Worm (Caenorhabditis elegans) whole organism, early embryonic: ENCODE measurements around the gene lep-2.
A peak's percentile ranks its signal among the peaks of the same experiment; 100 is the strongest.

Source experiments
- B0310.2 ChIP-seq: sonication (generic microtip); optimal IDR thresholded peaks from 2 replicates; lab custom pipeline; 2016; ENCODE audit warnings: mild to moderate bottlenecking, missing genetic modification characterization, missing compliant biosample characterization
- F13C5.2 ChIP-seq: sonication (generic microtip); optimal IDR thresholded peaks from 2 replicates; lab custom pipeline; 2017; ENCODE audit warnings: mild to moderate bottlenecking, missing genetic modification characterization, inconsistent platforms, missing compliant biosample characterization
- aly-1 ChIP-seq: sonication (generic microtip); optimal IDR thresholded peaks from 2 replicates; lab custom pipeline; 2016; ENCODE audit warnings: missing genetic modification characterization, missing compliant biosample characterization
- ama-1 ChIP-seq: fragments of 150-350 bp; optimal IDR thresholded peaks from 2 replicates; lab custom pipeline; 2014
- ceh-13 ChIP-seq: fragments of 200-800 bp; sonication (Bioruptor generic); optimal IDR thresholded peaks from 2 replicates; lab custom pipeline; 2018; ENCODE audit warnings: mild to moderate bottlenecking, missing genetic modification characterization, missing compliant biosample characterization
- ceh-36 ChIP-seq: sonication (generic microtip); optimal IDR thresholded peaks from 2 replicates; lab custom pipeline; 2016; ENCODE audit warnings: missing genetic modification characterization, inconsistent platforms, missing compliant biosample characterization
- ets-7 ChIP-seq: sonication (generic microtip); optimal IDR thresholded peaks from 2 replicates; lab custom pipeline; 2016; ENCODE audit warnings: missing genotype, missing genetic modification characterization, missing compliant biosample characterization
- flt-1 ChIP-seq: fragments of 200-800 bp; sonication (Bioruptor generic); IDR thresholded peaks from 2 replicates; pipeline ENCODE4 v1.3.6; 2022; ENCODE audit warnings: missing genetic modification characterization, missing compliant biosample characterization
- hmbx-1 ChIP-seq: sonication (generic microtip); optimal IDR thresholded peaks from 2 replicates; lab custom pipeline; 2016; ENCODE audit warnings: mild to moderate bottlenecking, missing genetic modification characterization, missing compliant biosample characterization
- hmg-4 ChIP-seq: fragments of 200-800 bp; sonication (Bioruptor generic); optimal IDR thresholded peaks from 2 replicates; lab custom pipeline; 2018; ENCODE audit warnings: mild to moderate bottlenecking, missing genetic modification characterization, missing compliant biosample characterization
- hnd-1 ChIP-seq: sonication (generic microtip); optimal IDR thresholded peaks from 2 replicates; lab custom pipeline; 2016; ENCODE audit warnings: missing genetic modification characterization, missing compliant biosample characterization
- pes-1 ChIP-seq: fragments of 200-800 bp; sonication (Bioruptor generic); IDR thresholded peaks from 2 replicates; pipeline ENCODE4 v1.3.6; 2022; ENCODE audit warnings: missing genetic modification reagents, missing genetic modification characterization, missing compliant biosample characterization
- scrt-1 ChIP-seq: fragments of 200-800 bp; sonication (Bioruptor generic); IDR thresholded peaks from 2 replicates; pipeline ENCODE4 v1.3.6; 2022; ENCODE audit warnings: missing genetic modification characterization, missing compliant biosample characterization
- sea-1 ChIP-seq: fragments of 200-800 bp; sonication (Bioruptor generic); conservative IDR thresholded peaks from 2 replicates; pipeline ENCODE4 v1.3.6; 2022; ENCODE audit warnings: missing genetic modification characterization, missing compliant biosample characterization
- tbx-11 ChIP-seq: fragments of 200-800 bp; sonication (Bioruptor generic); IDR thresholded peaks from 2 replicates; pipeline ENCODE4 v1.3.6; 2022; ENCODE audit warnings: missing genetic modification characterization, missing compliant biosample characterization
- tbx-37 ChIP-seq: fragments of 200-800 bp; sonication (Bioruptor generic); conservative IDR thresholded peaks from 2 replicates; pipeline ENCODE4 v1.3.6; 2022; ENCODE audit warnings: missing genetic modification reagents, missing genetic modification characterization, missing compliant biosample characterization
- tra-4 ChIP-seq: sonication (generic microtip); optimal IDR thresholded peaks from 2 replicates; lab custom pipeline; 2017; ENCODE audit warnings: missing genetic modification characterization, missing compliant biosample characterization

lep-2 gene

ce11 chrIV:983558-983957 is 8.5 kb upstream of the lep-2 start:
- TF ChIP-seq aly-1 (tag; lab: Kevin White, UChicago) (no peak), ceh-36 (tag; lab: Kevin White, UChicago) (no peak), ama-1 (lab: Kevin White, UChicago) (no peak), pes-1 (GFP tag; lab: Robert Waterston, UW) (no peak), ets-7 (tag; lab: Kevin White, UChicago) (no peak), scrt-1 (GFP tag; lab: Robert Waterston, UW) (no peak), sea-1 (GFP tag; lab: Robert Waterston, UW) (no peak), flt-1 (no peak), hmbx-1 (tag; lab: Kevin White, UChicago) (no peak)

DNA sequence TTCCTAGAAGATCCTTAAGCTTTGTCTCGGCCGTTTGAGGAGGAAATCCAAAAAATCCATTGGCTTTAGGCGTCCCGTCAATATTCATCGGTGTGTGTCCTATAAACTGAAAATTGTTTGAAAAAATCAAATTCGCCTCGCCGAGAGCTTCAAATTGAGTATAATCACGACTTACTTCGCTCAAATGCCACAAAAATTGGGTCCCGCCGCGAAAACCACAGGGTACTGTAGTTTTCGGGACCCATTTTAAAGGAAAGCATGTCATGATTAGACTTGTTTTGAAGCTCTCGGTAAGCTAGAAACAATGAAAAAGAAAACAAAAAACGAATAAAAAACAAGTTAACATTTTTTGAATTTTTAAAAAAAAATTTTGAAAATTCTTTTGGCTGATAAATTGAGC is 1.7 kb upstream of the lep-2 start, which contains the start of gene egrh-2:
Gene egrh-2 (minus strand): TSS at position 101 of the 400 bp plus-strand sequence.
- TF ChIP-seq aly-1 (tag; lab: Kevin White, UChicago), result no peak
- no peak for TF ChIP-seq tra-4 (tag; lab: Kevin White, UChicago)
- TF ChIP-seq pes-1 (GFP tag; lab: Robert Waterston, UW), result no peak
- no peak for TF ChIP-seq F13C5.2 (tag; lab: Kevin White, UChicago)
- TF ChIP-seq tbx-37, result no peak

ce11 chrIV:991181-991642 is 871 bp upstream of the lep-2 start:
- no peak for TF ChIP-seq ets-7 (tag; lab: Kevin White, UChicago)
- no peak for TF ChIP-seq F13C5.2 (tag; lab: Kevin White, UChicago)
- TF ChIP-seq hmg-4 (GFP tag; lab: Kevin White, UChicago), result peak; percentile 45
- TF ChIP-seq sea-1 (GFP tag; lab: Robert Waterston, UW), result 0 out of 2 replicates have a peak, but pooled peaks have one; percentile 36
- TF ChIP-seq scrt-1 (GFP tag; lab: Robert Waterston, UW), result 0 out of 2 replicates have a peak, but pooled peaks have one; percentile 44
- TF ChIP-seq hmbx-1 (tag; lab: Kevin White, UChicago), result no peak
- TF ChIP-seq ceh-36 (tag; lab: Kevin White, UChicago), result peak; percentile 17
- no peak for TF ChIP-seq aly-1 (tag; lab: Kevin White, UChicago)
- TF ChIP-seq ama-1 (lab: Kevin White, UChicago), result peak; percentile 84
- TF ChIP-seq hnd-1 (tag; lab: Kevin White, UChicago), result no peak
- no peak for TF ChIP-seq B0310.2 (tag; lab: Kevin White, UChicago)
- TF ChIP-seq pes-1 (GFP tag; lab: Robert Waterston, UW), result no peak

- TF ChIP-seq ceh-13 (GFP tag; lab: Kevin White, UChicago) (no peak), aly-1 (tag; lab: Kevin White, UChicago) (no peak), F13C5.2 (tag; lab: Kevin White, UChicago) (no peak), pes-1 (GFP tag; lab: Robert Waterston, UW) (no peak), tbx-37 (no peak), tra-4 (tag; lab: Kevin White, UChicago) (no peak), ets-7 (tag; lab: Kevin White, UChicago) (no peak), hmg-4 (GFP tag; lab: Kevin White, UChicago) (no peak), hmbx-1 (tag; lab: Kevin White, UChicago) (no peak), tbx-11 (GFP tag; lab: Robert Waterston, UW) (no peak), hnd-1 (tag; lab: Kevin White, UChicago) (no peak), sea-1 (GFP tag; lab: Robert Waterston, UW) (no peak), ceh-36 (tag; lab: Kevin White, UChicago) (no peak), flt-1 (no peak), ama-1 (lab: Kevin White, UChicago) (no peak)
Observed at ce11 chrIV:998914-999313, 6.8 kb downstream of the lep-2 start, which contains the start of gene Y55F3AM.5. Gene Y55F3AM.5 (plus strand): TSS chrIV:999214.

ce11 chrIV:999675-1000074 is 7.6 kb downstream of the lep-2 start:
- TF ChIP-seq hmg-4 (GFP tag; lab: Kevin White, UChicago), result no peak
- no peak for TF ChIP-seq hnd-1 (tag; lab: Kevin White, UChicago)
- no peak for TF ChIP-seq B0310.2 (tag; lab: Kevin White, UChicago)
- no peak for TF ChIP-seq F13C5.2 (tag; lab: Kevin White, UChicago)
- TF ChIP-seq aly-1 (tag; lab: Kevin White, UChicago), result no peak
- no peak for TF ChIP-seq ceh-13 (GFP tag; lab: Kevin White, UChicago)
- no peak for TF ChIP-seq sea-1 (GFP tag; lab: Robert Waterston, UW)
- no peak for TF ChIP-seq tbx-11 (GFP tag; lab: Robert Waterston, UW)

ce11 chrIV:1000441-1000840 is 8.4 kb downstream of the lep-2 start:
- TF ChIP-seq flt-1, result no peak
- no peak for TF ChIP-seq aly-1 (tag; lab: Kevin White, UChicago)
- TF ChIP-seq ceh-36 (tag; lab: Kevin White, UChicago), result no peak
- TF ChIP-seq B0310.2 (tag; lab: Kevin White, UChicago), result no peak
- no peak for TF ChIP-seq hnd-1 (tag; lab: Kevin White, UChicago)
- no peak for TF ChIP-seq hmg-4 (GFP tag; lab: Kevin White, UChicago)
- no peak for TF ChIP-seq ama-1 (lab: Kevin White, UChicago)
- TF ChIP-seq pes-1 (GFP tag; lab: Robert Waterston, UW), result no peak
- TF ChIP-seq tbx-37, result no peak
- TF ChIP-seq hmbx-1 (tag; lab: Kevin White, UChicago), result no peak
- no peak for TF ChIP-seq tbx-11 (GFP tag; lab: Robert Waterston, UW)
- TF ChIP-seq F13C5.2 (tag; lab: Kevin White, UChicago), result no peak
- no peak for TF ChIP-seq scrt-1 (GFP tag; lab: Robert Waterston, UW)
- no peak for TF ChIP-seq sea-1 (GFP tag; lab: Robert Waterston, UW)
- TF ChIP-seq ceh-13 (GFP tag; lab: Kevin White, UChicago), result no peak
- TF ChIP-seq ets-7 (tag; lab: Kevin White, UChicago), result no peak
- TF ChIP-seq tra-4 (tag; lab: Kevin White, UChicago), result no peak

ce11 chrIV:1005761-1006160 is 13.7 kb downstream of the lep-2 start, which contains the start of gene immp-2:
Gene immp-2 (minus strand): TSS chrIV:1005861.
- TF ChIP-seq hmg-4 (GFP tag; lab: Kevin White, UChicago) (no peak), hnd-1 (tag; lab: Kevin White, UChicago) (no peak), tbx-11 (GFP tag; lab: Robert Waterston, UW) (no peak), flt-1 (no peak), ets-7 (tag; lab: Kevin White, UChicago) (no peak), tra-4 (tag; lab: Kevin White, UChicago) (no peak), aly-1 (tag; lab: Kevin White, UChicago) (no peak), B0310.2 (tag; lab: Kevin White, UChicago) (no peak), ama-1 (lab: Kevin White, UChicago) (no peak), tbx-37 (no peak), ceh-13 (GFP tag; lab: Kevin White, UChicago) (no peak), sea-1 (GFP tag; lab: Robert Waterston, UW) (no peak), F13C5.2 (tag; lab: Kevin White, UChicago) (no peak), ceh-36 (tag; lab: Kevin White, UChicago) (no peak), hmbx-1 (tag; lab: Kevin White, UChicago) (no peak), scrt-1 (GFP tag; lab: Robert Waterston, UW) (no peak), pes-1 (GFP tag; lab: Robert Waterston, UW) (no peak)
